Worm (Caenorhabditis elegans): ENCODE results near the gene rpa-1.

rpa-1 gene

ce11 chrII:7643214-7643613 is 21.2 kb upstream of the rpa-1 start:
- TF ChIP-seq ceh-43 (GFP tag; optimal IDR thresholded peaks at IDR 0.05) (no peak), drap-1 (GFP tag; optimal IDR thresholded peaks at IDR 0.05) (no peak), M03D4.4 (tag; optimal IDR thresholded peaks at IDR 0.05) (no peak), mls-2 (tag; optimal IDR thresholded peaks at IDR 0.05) (no peak), unc-39 (tag; optimal IDR thresholded peaks at IDR 0.05) (no peak), ham-2 (GFP tag; optimal IDR thresholded peaks at IDR 0.05) (no peak), nhr-237 (tag; optimal IDR thresholded peaks at IDR 0.05) (no peak)

ce11 chrII:7651171-7651570 is 13.2 kb upstream of the rpa-1 start, which contains the start of gene pde-4:
pde-4 (minus strand) TSS chrII:7651246.
- TF ChIP-seq elt-3 (tag; optimal IDR thresholded peaks at IDR 0.05): no peak
- TF ChIP-seq sem-2 (GFP tag; optimal IDR thresholded peaks at IDR 0.05): no peak
- no peak for TF ChIP-seq cnd-1 (tag; optimal IDR thresholded peaks at IDR 0.05)
- no peak for TF ChIP-seq M03D4.4 (tag; optimal IDR thresholded peaks at IDR 0.05)
- no peak for TF ChIP-seq nhr-12 (tag; optimal IDR thresholded peaks at IDR 0.05)
- TF ChIP-seq mab-5 (tag; optimal IDR thresholded peaks at IDR 0.05): no peak
- no peak for TF ChIP-seq elt-1 (tag; optimal IDR thresholded peaks at IDR 0.05; ENCODE audit: borderline replicate concordance, insufficient read depth)
- TF ChIP-seq nhr-28 (tag; optimal IDR thresholded peaks at IDR 0.05): no peak
- no peak for TF ChIP-seq ces-1 (GFP tag; optimal IDR thresholded peaks at IDR 0.05)
- no peak for TF ChIP-seq unc-39 (tag; optimal IDR thresholded peaks at IDR 0.05)
- no peak for TF ChIP-seq pha-4 (tag; optimal IDR thresholded peaks at IDR 0.05)
- no peak for TF ChIP-seq ceh-39 (tag; optimal IDR thresholded peaks at IDR 0.05)
- TF ChIP-seq drap-1 (GFP tag; optimal IDR thresholded peaks at IDR 0.05): no peak
- TF ChIP-seq zip-8 (tag; optimal IDR thresholded peaks at IDR 0.05): no peak
- TF ChIP-seq sptf-1 (tag; optimal IDR thresholded peaks at IDR 0.05): no peak

ce11 chrII:7662008-7662686 is 2.2 kb upstream of the rpa-1 start, which contains the start of gene alfa-1:
alfa-1 (minus strand) TSS chrII:7662522.
- TF ChIP-seq lsy-2 (tag; optimal IDR thresholded peaks at IDR 0.05) (peak; percentile 6), hlh-1 (tag; optimal IDR thresholded peaks at IDR 0.05) (peak; percentile 69), unc-62 (GFP tag; optimal IDR thresholded peaks at IDR 0.05) (peak; percentile 3), bed-3 (GFP tag; optimal IDR thresholded peaks at IDR 0.05) (no peak), ces-1 (GFP tag; optimal IDR thresholded peaks at IDR 0.05) (no peak)

ce11 chrII:7663028-7663427 is 1.4 kb upstream of the rpa-1 start:
- no peak for TF ChIP-seq nhr-76 (tag; optimal IDR thresholded peaks at IDR 0.05)
- no peak for TF ChIP-seq pha-4 (tag; optimal IDR thresholded peaks at IDR 0.05)
- no peak for TF ChIP-seq sptf-1 (tag; optimal IDR thresholded peaks at IDR 0.05)

ce11 chrII:7666338-7666737 is 2.0 kb downstream of the rpa-1 start:
- TF ChIP-seq lin-32 (GFP tag; optimal IDR thresholded peaks at IDR 0.05): no peak
- no peak for TF ChIP-seq zip-8 (tag; optimal IDR thresholded peaks at IDR 0.05)
- no peak for TF ChIP-seq mep-1 (tag; optimal IDR thresholded peaks at IDR 0.05)
- TF ChIP-seq drap-1 (GFP tag; optimal IDR thresholded peaks at IDR 0.05): no peak
- TF ChIP-seq nhr-76 (tag; optimal IDR thresholded peaks at IDR 0.05): no peak
- TF ChIP-seq lsy-2 (tag; optimal IDR thresholded peaks at IDR 0.05): no peak
- TF ChIP-seq lin-13 (tag; optimal IDR thresholded peaks at IDR 0.05): no peak
- no peak for TF ChIP-seq bed-3 (GFP tag; optimal IDR thresholded peaks at IDR 0.05)
- TF ChIP-seq cnd-1 (tag; optimal IDR thresholded peaks at IDR 0.05): no peak
- TF ChIP-seq M03D4.4 (tag; optimal IDR thresholded peaks at IDR 0.05): no peak
- no peak for TF ChIP-seq unc-39 (tag; optimal IDR thresholded peaks at IDR 0.05)
- no peak for TF ChIP-seq unc-62 (GFP tag; optimal IDR thresholded peaks at IDR 0.05)
- no peak for TF ChIP-seq nhr-2 (tag; optimal IDR thresholded peaks at IDR 0.05)
- TF ChIP-seq nhr-237 (tag; optimal IDR thresholded peaks at IDR 0.05): no peak
- no peak for TF ChIP-seq sem-2 (GFP tag; optimal IDR thresholded peaks at IDR 0.05)
- TF ChIP-seq pha-4 (tag; optimal IDR thresholded peaks at IDR 0.05): no peak
- no peak for TF ChIP-seq ceh-83 (GFP tag; optimal IDR thresholded peaks at IDR 0.05)
- no peak for TF ChIP-seq ceh-39 (tag; optimal IDR thresholded peaks at IDR 0.05)

- TF ChIP-seq flh-1 (GFP tag; optimal IDR thresholded peaks at IDR 0.05) (no peak), mls-2 (tag; optimal IDR thresholded peaks at IDR 0.05) (no peak), nhr-76 (tag; optimal IDR thresholded peaks at IDR 0.05) (no peak), cnd-1 (tag; optimal IDR thresholded peaks at IDR 0.05) (no peak), unc-120 (tag; optimal IDR thresholded peaks at IDR 0.05; ENCODE audit: poor library complexity, severe bottlenecking) (no peak)
These were observed 2.6 kb downstream of the rpa-1 start, which contains the start of gene lir-2 for ce11 chrII:7666967-7667366. lir-2 (plus strand) TSS chrII:7667267.

Data from whole organism, mixed stage, embryonic.